Fruit fly (Drosophila melanogaster) whole organism, embryonic: ENCODE data around the gene CG43137.
A peak's percentile ranks its signal among the peaks of the same experiment; 100 is the strongest.

Source experiments
- Aef1 ChIP-seq: fragments of 200-800 bp; sonication (Bioruptor generic); IDR thresholded peaks from 3 replicates; pipeline ENCODE4 v1.3.6; 2022; ENCODE audit warnings: missing biosample characterization, missing genetic modification characterization
- Atf6 ChIP-seq: fragments of 200-800 bp; sonication (Bioruptor generic); IDR thresholded peaks from 2 replicates; pipeline ENCODE4 v1.3.6; 2022; ENCODE audit warnings: missing biosample characterization, missing genetic modification characterization
- B-H1 ChIP-seq: fragments of 200-800 bp; sonication (Bioruptor generic); IDR thresholded peaks from 3 replicates; pipeline ENCODE4 v1.3.6; 2022; ENCODE audit warnings: missing biosample characterization, missing genetic modification characterization
- C15 ChIP-seq: fragments of 200-800 bp; sonication (Bioruptor generic); IDR thresholded peaks from 3 replicates; pipeline ENCODE4 v1.3.6; 2022; ENCODE audit warnings: missing biosample characterization, missing genetic modification characterization
- CG10366 ChIP-seq: fragments of 200-800 bp; sonication (Bioruptor generic); IDR thresholded peaks from 2 replicates; pipeline ENCODE4 v1.3.6; 2022; ENCODE audit warnings: missing biosample characterization, missing genetic modification characterization
- CG10543 ChIP-seq: fragments of 200-800 bp; sonication (Bioruptor generic); optimal IDR thresholded peaks from 3 replicates; lab custom pipeline; 2017; ENCODE audit warnings: missing biosample characterization, mild to moderate bottlenecking, missing genetic modification characterization, moderate library complexity
- CG10565 ChIP-seq: fragments of 200-800 bp; sonication (Bioruptor generic); optimal IDR thresholded peaks from 3 replicates; lab custom pipeline; 2016; ENCODE audit warnings: missing biosample characterization, mild to moderate bottlenecking, missing genetic modification characterization
- CG11085 ChIP-seq: fragments of 200-800 bp; sonication (Bioruptor generic); IDR thresholded peaks from 2 replicates; pipeline ENCODE4 v1.3.6; 2022; ENCODE audit warnings: missing biosample characterization, missing genetic modification characterization
- CG12942 ChIP-seq: fragments of 200-800 bp; sonication (Bioruptor generic); optimal IDR thresholded peaks from 3 replicates; lab custom pipeline; 2016; ENCODE audit warnings: missing biosample characterization, missing genetic modification characterization
- CG13424 ChIP-seq: fragments of 200-800 bp; sonication (Bioruptor generic); optimal IDR thresholded peaks from 2 replicates; lab custom pipeline; 2019; ENCODE audit warnings: missing biosample characterization, mild to moderate bottlenecking, missing genetic modification characterization, moderate library complexity
- CG14441 ChIP-seq: fragments of 200-800 bp; sonication (Bioruptor generic); IDR thresholded peaks from 2 replicates; pipeline ENCODE4 v1.3.6; 2022; ENCODE audit warnings: missing biosample characterization, missing genetic modification characterization
- CG15514 ChIP-seq: fragments of 200-800 bp; sonication (Bioruptor generic); optimal IDR thresholded peaks from 3 replicates; lab custom pipeline; 2017; ENCODE audit warnings: missing biosample characterization, missing genetic modification characterization, mild to moderate bottlenecking, moderate library complexity, missing genetic modification reagents
- CG17361 ChIP-seq: fragments of 200-800 bp; sonication (Bioruptor generic); IDR thresholded peaks from 3 replicates; pipeline ENCODE4 v1.3.6; 2022; ENCODE audit warnings: missing biosample characterization, missing genetic modification characterization
- CG17385 ChIP-seq: fragments of 200-800 bp; sonication (Bioruptor generic); optimal IDR thresholded peaks from 3 replicates; lab custom pipeline; 2018; ENCODE audit warnings: missing biosample characterization, mild to moderate bottlenecking, missing genetic modification characterization
- CG17912 ChIP-seq: fragments of 200-800 bp; sonication (Bioruptor generic); optimal IDR thresholded peaks from 2 replicates; lab custom pipeline; 2018; ENCODE audit warnings: missing biosample characterization, mild to moderate bottlenecking, missing genetic modification characterization
- CG2678 ChIP-seq: fragments of 200-800 bp; sonication (Bioruptor generic); optimal IDR thresholded peaks from 3 replicates; lab custom pipeline; 2019; ENCODE audit warnings: missing biosample characterization, mild to moderate bottlenecking, missing genetic modification characterization, moderate library complexity
- CG31441 ChIP-seq: fragments of 200-800 bp; sonication (Bioruptor generic); IDR thresholded peaks from 2 replicates; pipeline ENCODE4 v1.3.6; 2022; ENCODE audit warnings: missing biosample characterization, missing genetic modification characterization
- CG3281 ChIP-seq: fragments of 200-800 bp; sonication (Bioruptor generic); optimal IDR thresholded peaks from 3 replicates; lab custom pipeline; 2017; ENCODE audit warnings: missing biosample characterization, mild to moderate bottlenecking, missing genetic modification characterization
- CG4707 ChIP-seq: fragments of 200-800 bp; sonication (Bioruptor generic); optimal IDR thresholded peaks from 2 replicates; lab custom pipeline; 2018; ENCODE audit warnings: missing biosample characterization, mild to moderate bottlenecking, missing genetic modification characterization, moderate library complexity
- CG4730 ChIP-seq: fragments of 200-800 bp; sonication (Bioruptor generic); IDR thresholded peaks from 2 replicates; pipeline ENCODE4 v1.3.6; 2022; ENCODE audit warnings: missing biosample characterization, missing genetic modification characterization
- CG4820 ChIP-seq: fragments of 200-800 bp; sonication (Bioruptor generic); optimal IDR thresholded peaks from 3 replicates; lab custom pipeline; 2016; ENCODE audit warnings: missing biosample characterization, missing genetic modification characterization
- CG5245 ChIP-seq: fragments of 200-800 bp; sonication (Bioruptor generic); optimal IDR thresholded peaks from 3 replicates; lab custom pipeline; 2016; ENCODE audit warnings: missing biosample characterization, missing genetic modification characterization
- CG7372 ChIP-seq: fragments of 200-800 bp; sonication (Bioruptor generic); IDR thresholded peaks from 2 replicates; pipeline ENCODE4 v1.3.6; 2022; ENCODE audit warnings: missing biosample characterization, missing genetic modification characterization
- CG8089 ChIP-seq: fragments of 200-800 bp; sonication (Bioruptor generic); optimal IDR thresholded peaks from 3 replicates; lab custom pipeline; 2016; ENCODE audit warnings: missing biosample characterization, missing genetic modification characterization
- CG9437 ChIP-seq: fragments of 200-800 bp; sonication (Bioruptor generic); optimal IDR thresholded peaks from 2 replicates; lab custom pipeline; 2018; ENCODE audit warnings: missing biosample characterization, mild to moderate bottlenecking, missing genetic modification characterization
- CG9727 ChIP-seq: fragments of 200-800 bp; sonication (Bioruptor generic); optimal IDR thresholded peaks from 3 replicates; lab custom pipeline; 2017; ENCODE audit warnings: missing biosample characterization, mild to moderate bottlenecking, missing genetic modification characterization
- D19A ChIP-seq: fragments of 200-800 bp; optimal IDR thresholded peaks from 3 replicates; lab custom pipeline; 2019; ENCODE audit warnings: missing biosample characterization, mild to moderate bottlenecking, missing genetic modification characterization, moderate library complexity
- Gsc ChIP-seq: fragments of 200-800 bp; sonication (Bioruptor generic); IDR thresholded peaks from 2 replicates; pipeline ENCODE4 v1.3.6; 2022; ENCODE audit warnings: missing biosample characterization, missing genetic modification characterization
- Hsf ChIP-seq: fragments of 200-800 bp; sonication (Bioruptor generic); optimal IDR thresholded peaks from 3 replicates; lab custom pipeline; 2016; ENCODE audit warnings: missing biosample characterization, missing genetic modification characterization
- NFAT ChIP-seq: fragments of 200-800 bp; sonication (Bioruptor generic); IDR thresholded peaks from 2 replicates; pipeline ENCODE4 v1.3.6; 2022; ENCODE audit warnings: missing biosample characterization, missing genetic modification characterization
- NfI ChIP-seq: fragments of 200-800 bp; sonication (Bioruptor generic); optimal IDR thresholded peaks from 3 replicates; lab custom pipeline; 2018; ENCODE audit warnings: missing biosample characterization, mild to moderate bottlenecking, missing genetic modification characterization, moderate library complexity
- Optix ChIP-seq: fragments of 200-800 bp; sonication (Bioruptor generic); IDR thresholded peaks from 3 replicates; pipeline ENCODE4 v1.3.6; 2022; ENCODE audit warnings: missing biosample characterization, missing genetic modification characterization
- Sox102F ChIP-seq: fragments of 200-800 bp; sonication (Bioruptor generic); optimal IDR thresholded peaks from 2 replicates; lab custom pipeline; 2018; ENCODE audit warnings: missing biosample characterization, mild to moderate bottlenecking, missing genetic modification characterization, moderate library complexity
- Xbp1 ChIP-seq: fragments of 200-800 bp; sonication (Bioruptor generic); optimal IDR thresholded peaks from 3 replicates; lab custom pipeline; 2016; ENCODE audit warnings: missing biosample characterization, mild to moderate bottlenecking, missing genetic modification characterization
- bab2 ChIP-seq: fragments of 200-800 bp; sonication (Bioruptor generic); optimal IDR thresholded peaks from 2 replicates; lab custom pipeline; 2016; ENCODE audit warnings: missing biosample characterization, missing genetic modification characterization
- bowl ChIP-seq: fragments of 200-800 bp; sonication (Bioruptor generic); IDR thresholded peaks from 2 replicates; pipeline ENCODE4 v1.3.6; 2022; ENCODE audit warnings: missing biosample characterization, missing genetic modification characterization
- dmrt99B ChIP-seq: fragments of 200-800 bp; sonication (Bioruptor generic); optimal IDR thresholded peaks from 2 replicates; lab custom pipeline; 2018; ENCODE audit warnings: missing biosample characterization, mild to moderate bottlenecking, missing genetic modification characterization, moderate library complexity
- gem ChIP-seq: fragments of 200-800 bp; sonication (Bioruptor generic); optimal IDR thresholded peaks from 2 replicates; lab custom pipeline; 2019; ENCODE audit warnings: missing biosample characterization, mild to moderate bottlenecking, missing genetic modification characterization, moderate library complexity
- gsb ChIP-seq: fragments of 200-800 bp; sonication (Bioruptor generic); IDR thresholded peaks from 2 replicates; pipeline ENCODE4 v1.3.6; 2022; ENCODE audit warnings: missing biosample characterization, missing genetic modification characterization
- gsb-n ChIP-seq: fragments of 200-800 bp; sonication (Bioruptor generic); optimal IDR thresholded peaks from 3 replicates; lab custom pipeline; 2018; ENCODE audit warnings: missing biosample characterization, mild to moderate bottlenecking, missing genetic modification characterization
- hkb ChIP-seq, 2 experiments: fragments of 200-800 bp in 1 of 2; fragments of >200 bp in 1 of 2; sonication (Bioruptor generic) in 1 of 2; IDR thresholded peaks in 1 of 2; optimal IDR thresholded peaks in 1 of 2; 2 replicates each; pipeline versions ENCODE4 v1.3.6 to Lab custom; 2017 to 2022; ENCODE audit warnings: missing biosample characterization in 1 of 2, missing genetic modification characterization in 1 of 2
- lilli ChIP-seq: fragments of 200-800 bp; sonication (Bioruptor generic); optimal IDR thresholded peaks from 3 replicates; lab custom pipeline; 2016; ENCODE audit warnings: missing biosample characterization, missing genetic modification characterization
- lmd ChIP-seq: fragments of 200-800 bp; sonication (Bioruptor generic); IDR thresholded peaks from 2 replicates; pipeline ENCODE4 v1.3.6; 2022; ENCODE audit warnings: missing biosample characterization, missing genetic modification characterization
- maf-S ChIP-seq: fragments of 200-800 bp; sonication (Bioruptor generic); optimal IDR thresholded peaks from 2 replicates; lab custom pipeline; 2016; ENCODE audit warnings: missing biosample characterization, missing genetic modification characterization
- oc ChIP-seq: fragments of 200-800 bp; sonication (Bioruptor generic); optimal IDR thresholded peaks from 2 replicates; lab custom pipeline; 2018; ENCODE audit warnings: missing biosample characterization, mild to moderate bottlenecking, missing genetic modification characterization, moderate library complexity
- pho ChIP-seq: fragments of 200-800 bp; sonication (Bioruptor generic); optimal IDR thresholded peaks from 2 replicates; lab custom pipeline; 2016; ENCODE audit warnings: missing biosample characterization, missing genetic modification characterization
- ro ChIP-seq: fragments of 200-800 bp; sonication (Bioruptor generic); IDR thresholded peaks from 2 replicates; pipeline ENCODE4 v1.3.6; 2022; ENCODE audit warnings: missing biosample characterization, missing genetic modification characterization
- ssp ChIP-seq: fragments of 200-800 bp; sonication (Bioruptor generic); IDR thresholded peaks from 2 replicates; pipeline ENCODE4 v1.3.6; 2022; ENCODE audit warnings: missing biosample characterization, missing genetic modification characterization
- tgo ChIP-seq: fragments of 200-800 bp; sonication (Bioruptor generic); IDR thresholded peaks from 3 replicates; pipeline ENCODE4 v1.3.6; 2022; ENCODE audit warnings: missing biosample characterization, missing genetic modification characterization
- trh ChIP-seq: fragments of 200-800 bp; sonication (Bioruptor generic); optimal IDR thresholded peaks from 2 replicates; lab custom pipeline; 2016; ENCODE audit warnings: missing biosample characterization, missing genetic modification characterization
- zfh1 ChIP-seq: fragments of 200-800 bp; sonication (Bioruptor generic); IDR thresholded peaks from 3 replicates; pipeline ENCODE4 v1.3.6; 2022; ENCODE audit warnings: missing biosample characterization, missing genetic modification characterization

CG43137 gene

dm6 chrX:5847544-5847943 is 17.4 kb downstream of the CG43137 start (continued):
- TF ChIP-seq CG17912 (GFP tag; lab: Kevin White, UChicago) (no peak), CG17385 (GFP tag; lab: Kevin White, UChicago) (no peak), Xbp1 (GFP tag; lab: Kevin White, UChicago) (peak; percentile 35), D19A (tag; lab: Kevin White, UChicago) (no peak), gsb-n (tag; lab: Kevin White, UChicago) (no peak), gsb (GFP tag; lab: Robert Waterston, UW) (0 out of 2 replicates have a peak, but pooled peaks have one; percentile 29), CG9727 (peak; percentile 0), gem (tag; lab: Kevin White, UChicago) (peak; percentile 38), CG17361 (no peak), Sox102F (GFP tag; lab: Kevin White, UChicago) (peak; percentile 34), oc (tag; lab: Kevin White, UChicago) (no peak), Hsf (GFP tag; lab: Kevin White, UChicago) (peak; percentile 36), Optix (GFP tag; lab: Robert Waterston, UW) (peak; percentile 34; the same call in 2 of the 3 replicates), CG2678 (tag; lab: Kevin White, UChicago) (peak; percentile 51), lilli (GFP tag; lab: Kevin White, UChicago) (peak; percentile 35), CG9437 (GFP tag; lab: Kevin White, UChicago) (no peak), Atf6 (GFP tag; lab: Robert Waterston, UW) (0 out of 2 replicates have a peak, but pooled peaks have one; percentile 29), CG10543 (GFP tag; lab: Kevin White, UChicago) (no peak), CG12942 (GFP tag; lab: Kevin White, UChicago) (no peak), CG4730 (GFP tag; lab: Robert Waterston, UW) (peak; percentile 44; the same call in 1 of the 2 replicates), CG4820 (GFP tag; lab: Kevin White, UChicago) (no peak), tgo (GFP tag; lab: Robert Waterston, UW) (peak; percentile 34; the same call in 1 of the 3 replicates), CG11085 (GFP tag; lab: Robert Waterston, UW) (0 out of 2 replicates have a peak, but pooled peaks have one; percentile 25), Gsc (GFP tag; lab: Robert Waterston, UW) (no peak), bab2 (GFP tag; lab: Kevin White, UChicago) (peak; percentile 4), CG14441 (GFP tag; lab: Robert Waterston, UW) (0 out of 2 replicates have a peak, but pooled peaks have one; percentile 15), NFAT (GFP tag; lab: Robert Waterston, UW) (peak; percentile 16; the same call in 1 of the 2 replicates), trh (GFP tag; lab: Kevin White, UChicago) (no peak), pho (GFP tag; lab: Kevin White, UChicago) (no peak), NfI (peak; percentile 11), CG4707 (GFP tag; lab: Kevin White, UChicago) (no peak), hkb (optimal IDR thresholded peaks at IDR 0.05; lab: Kevin White, UChicago) (no peak), hkb (GFP tag; IDR thresholded peaks at IDR 0.05; lab: Robert Waterston, UW) (0 out of 2 replicates have a peak, but pooled peaks have one; percentile 18), bowl (GFP tag; lab: Robert Waterston, UW) (no peak), maf-S (GFP tag; lab: Kevin White, UChicago) (no peak), CG10565 (no peak), C15 (GFP tag; lab: Robert Waterston, UW) (no peak), CG5245 (GFP tag; lab: Kevin White, UChicago) (no peak), dmrt99B (tag; lab: Kevin White, UChicago) (peak; percentile 65), CG31441 (GFP tag; lab: Robert Waterston, UW) (peak; percentile 24; the same call in 1 of the 2 replicates), ro (no peak), ssp (GFP tag; lab: Robert Waterston, UW) (no peak), zfh1 (peak; percentile 43; the same call in 1 of the 3 replicates), CG8089 (GFP tag; lab: Kevin White, UChicago) (no peak), B-H1 (no peak), CG15514 (GFP tag; lab: Kevin White, UChicago) (peak; percentile 6), lmd (peak; percentile 46), Aef1 (GFP tag; lab: Robert Waterston, UW) (peak; percentile 39; the same call in 2 of the 3 replicates), CG3281 (GFP tag; lab: Kevin White, UChicago) (peak; percentile 22), CG13424 (tag; lab: Kevin White, UChicago) (peak; percentile 16), CG10366 (GFP tag; lab: Robert Waterston, UW) (no peak; the same call in 1 of the 2 replicates), CG7372 (0 out of 2 replicates have a peak, but pooled peaks have one; percentile 13)
